Worm (Caenorhabditis elegans) whole organism, L2 larva: ENCODE results near the gene Y55F3C.10.

Experiments used
- F13H6.1 ChIP-seq: sonication (generic microtip); optimal IDR thresholded peaks from 2 replicates; lab custom pipeline; 2016; ENCODE audit warnings: missing genetic modification characterization, missing compliant biosample characterization
- R02D3.7 ChIP-seq: fragments of 150-350 bp; optimal IDR thresholded peaks from 2 replicates; lab custom pipeline; 2014; ENCODE audit warnings: missing biosample characterization, missing genetic modification characterization
- aly-2 ChIP-seq: fragments of 150-350 bp; optimal IDR thresholded peaks from 2 replicates; lab custom pipeline; 2014; ENCODE audit warnings: missing biosample characterization, missing genetic modification characterization
- ama-1 ChIP-seq: fragments of 150-350 bp; optimal IDR thresholded peaks from 2 replicates; lab custom pipeline; 2018; ENCODE audit warnings: inconsistent platforms
- elt-3 ChIP-seq: sonication (generic microtip); optimal IDR thresholded peaks from 2 replicates; lab custom pipeline; 2017; ENCODE audit warnings: missing biosample characterization, missing genetic modification characterization
- mdl-1 ChIP-seq, 2 experiments: fragments of 150-350 bp in 1 of 2; sonication (generic microtip) in 1 of 2; optimal IDR thresholded peaks; 2 replicates each; lab custom pipeline; 2017; ENCODE audit warnings: missing biosample characterization in 2 of 2, missing genetic modification characterization in 2 of 2
- nhr-11 ChIP-seq: fragments of 150-350 bp; optimal IDR thresholded peaks from 2 replicates; lab custom pipeline; 2014; ENCODE audit warnings: missing biosample characterization, missing genetic modification characterization
- nhr-12 ChIP-seq: fragments of 150-350 bp; optimal IDR thresholded peaks from 2 replicates; lab custom pipeline; 2014; ENCODE audit warnings: missing biosample characterization, missing genetic modification characterization
- peb-1 ChIP-seq: fragments of 150-350 bp; optimal IDR thresholded peaks from 2 replicates; lab custom pipeline; 2014; ENCODE audit warnings: missing biosample characterization, missing genetic modification characterization
- sem-4 ChIP-seq: fragments of 150-350 bp; optimal IDR thresholded peaks from 2 replicates; lab custom pipeline; 2014; ENCODE audit warnings: missing biosample characterization, missing genetic modification reagents, missing genetic modification characterization
- skn-1 ChIP-seq: sonication (generic microtip); optimal IDR thresholded peaks from 2 replicates; lab custom pipeline; 2017; ENCODE audit warnings: missing biosample characterization, missing genetic modification characterization
- sma-3 ChIP-seq: sonication (generic microtip); optimal IDR thresholded peaks from 2 replicates; lab custom pipeline; 2016; ENCODE audit warnings: missing genetic modification reagents, missing genetic modification characterization, missing compliant biosample characterization
- unc-62 ChIP-seq: fragments of 150-350 bp; optimal IDR thresholded peaks from 2 replicates; lab custom pipeline; 2014; ENCODE audit warnings: missing biosample characterization, missing genetic modification reagents, missing genetic modification characterization
- ztf-1 ChIP-seq: fragments of 200-800 bp; sonication (Bioruptor generic); conservative IDR thresholded peaks from 2 replicates; pipeline ENCODE4 v1.3.6; 2022; ENCODE audit warnings: missing genetic modification characterization, missing compliant biosample characterization

ce11 chrIV:715433-715832, 3.8 kb downstream of the Y55F3C.10 start:
- TF ChIP-seq F13H6.1 (tag; lab: Kevin White, UChicago) (no peak), elt-3 (tag; lab: Kevin White, UChicago) (no peak), aly-2 (tag; lab: Kevin White, UChicago) (no peak), R02D3.7 (tag; lab: Kevin White, UChicago) (no peak), unc-62 (GFP tag; lab: Kevin White, UChicago) (no peak), ztf-1 (GFP tag; lab: Robert Waterston, UW) (no peak), ama-1 (lab: Kevin White, UChicago) (no peak), sma-3 (no peak), mdl-1 (tag; optimal IDR thresholded peaks at IDR 0.05; lab: Kevin White, UChicago) (no peak), skn-1 (no peak), peb-1 (tag; lab: Kevin White, UChicago) (no peak), nhr-12 (tag; lab: Kevin White, UChicago) (no peak), sem-4 (no peak), nhr-11 (tag; lab: Kevin White, UChicago) (no peak)
